Worm (Caenorhabditis elegans) whole organism, L1 larva: Measurements from ENCODE around the gene C53A5.9.

Experiments used
- C16A3.4 ChIP-seq: fragments of 150-350 bp; optimal IDR thresholded peaks from 2 replicates; lab custom pipeline; 2014; ENCODE audit warnings: missing biosample characterization, missing genetic modification characterization
- alr-1 ChIP-seq: fragments of 200-800 bp; sonication (Bioruptor generic); optimal IDR thresholded peaks from 2 replicates; lab custom pipeline; 2018; ENCODE audit warnings: borderline replicate concordance, mild to moderate bottlenecking, missing genetic modification characterization, missing compliant biosample characterization
- ama-1 ChIP-seq: fragments of 150-350 bp; optimal IDR thresholded peaks from 2 replicates; lab custom pipeline; 2014
- ceh-63 ChIP-seq: fragments of 200-800 bp; sonication (Bioruptor generic); optimal IDR thresholded peaks from 2 replicates; lab custom pipeline; 2018; ENCODE audit warnings: mild to moderate bottlenecking, missing genetic modification characterization, missing compliant biosample characterization
- ceh-88 ChIP-seq: fragments of 200-800 bp; sonication (Bioruptor generic); IDR thresholded peaks from 2 replicates; pipeline ENCODE4 v1.3.6; 2022; ENCODE audit warnings: missing genetic modification characterization, missing compliant biosample characterization
- ces-1 ChIP-seq: fragments of 150-350 bp; optimal IDR thresholded peaks from 2 replicates; lab custom pipeline; 2014; ENCODE audit warnings: missing biosample characterization, missing genetic modification reagents, missing genetic modification characterization
- efl-1 ChIP-seq, 4 experiments: fragments of 150-350 bp; optimal IDR thresholded peaks in 3 of 4; peaks in 1 of 4; 1 replicate in 1 of 4; 2 replicates in 3 of 4; lab custom pipeline; 2014; ENCODE audit warnings: missing biosample characterization in 2 of 4, missing genetic modification characterization in 2 of 4, missing genetic modification reagents in 2 of 4
- egl-13 ChIP-seq: sonication (generic microtip); optimal IDR thresholded peaks from 2 replicates; lab custom pipeline; 2016; ENCODE audit warnings: missing genotype, missing genetic modification reagents, missing genetic modification characterization, missing compliant biosample characterization
- egl-27 ChIP-seq, 2 experiments: fragments of 150-350 bp in 1 of 2; sonication (generic microtip); optimal IDR thresholded peaks; 3 replicates each; lab custom pipeline; 2017 to 2018; ENCODE audit warnings: missing biosample characterization in 2 of 2, missing genetic modification characterization in 2 of 2, missing genetic modification reagents in 2 of 2
- elt-3 ChIP-seq, 6 experiments: fragments of 150-350 bp in 1 of 6; sonication (generic microtip); optimal IDR thresholded peaks; 2 replicates each; lab custom pipeline; 2017 to 2018; ENCODE audit warnings: missing biosample characterization in 6 of 6, missing genetic modification characterization in 6 of 6, inconsistent platforms in 1 of 6
- ets-5 ChIP-seq: fragments of 200-800 bp; sonication (Bioruptor generic); IDR thresholded peaks from 2 replicates; pipeline ENCODE4 v1.3.6; 2022; ENCODE audit warnings: missing genetic modification characterization, missing compliant biosample characterization
- fkh-4 ChIP-seq: sonication (generic microtip); optimal IDR thresholded peaks from 2 replicates; lab custom pipeline; 2016; ENCODE audit warnings: missing compliant biosample characterization, missing genetic modification characterization, borderline replicate concordance
- fos-1 ChIP-seq: fragments of 150-350 bp; optimal IDR thresholded peaks from 2 replicates; lab custom pipeline; 2014; ENCODE audit warnings: missing biosample characterization, missing genetic modification characterization
- irx-1 ChIP-seq: sonication (generic microtip); optimal IDR thresholded peaks from 2 replicates; lab custom pipeline; 2016; ENCODE audit warnings: missing genetic modification characterization, missing compliant biosample characterization
- isw-1 ChIP-seq: fragments of 200-800 bp; sonication (Bioruptor generic); IDR thresholded peaks from 2 replicates; pipeline ENCODE4 v1.3.6; 2022; ENCODE audit warnings: missing genetic modification characterization, missing compliant biosample characterization
- lin-13 ChIP-seq: fragments of 150-350 bp; optimal IDR thresholded peaks from 2 replicates; lab custom pipeline; 2014; ENCODE audit warnings: missing biosample characterization, missing genetic modification reagents, missing genetic modification characterization
- lin-14 ChIP-seq: fragments of 200-800 bp; sonication (Bioruptor generic); optimal IDR thresholded peaks from 2 replicates; lab custom pipeline; 2018; ENCODE audit warnings: mild to moderate bottlenecking, missing genetic modification characterization, moderate library complexity, missing compliant biosample characterization
- lin-39 ChIP-seq: fragments of 150-350 bp; optimal IDR thresholded peaks from 2 replicates; lab custom pipeline; 2014; ENCODE audit warnings: missing biosample characterization, missing genetic modification reagents, missing genetic modification characterization
- lir-3 ChIP-seq: sonication (generic microtip); optimal IDR thresholded peaks from 2 replicates; lab custom pipeline; 2016; ENCODE audit warnings: mild to moderate bottlenecking, missing genetic modification characterization, moderate library complexity, missing compliant biosample characterization; ENCODE audit not compliant: poor library complexity
- lsy-2 ChIP-seq, 2 experiments: fragments of 150-350 bp; optimal IDR thresholded peaks; 2 replicates each; lab custom pipeline; 2014; ENCODE audit warnings: missing biosample characterization in 2 of 2, missing genetic modification characterization in 2 of 2
- mab-9 ChIP-seq: fragments of 200-800 bp; sonication (Bioruptor generic); IDR thresholded peaks from 2 replicates; pipeline ENCODE4 v1.3.6; 2022; ENCODE audit warnings: missing genetic modification reagents, missing genetic modification characterization, missing compliant biosample characterization
- mef-2 ChIP-seq: fragments of 150-350 bp; optimal IDR thresholded peaks from 2 replicates; lab custom pipeline; 2014; ENCODE audit warnings: missing biosample characterization, missing genetic modification characterization
- nhr-11 ChIP-seq: fragments of 150-350 bp; optimal IDR thresholded peaks from 2 replicates; lab custom pipeline; 2014; ENCODE audit warnings: missing biosample characterization, missing genetic modification characterization
- nhr-28 ChIP-seq: fragments of 150-350 bp; optimal IDR thresholded peaks from 2 replicates; lab custom pipeline; 2014; ENCODE audit warnings: missing biosample characterization, missing genetic modification characterization
- nhr-47 ChIP-seq: sonication (generic microtip); optimal IDR thresholded peaks from 2 replicates; lab custom pipeline; 2016; ENCODE audit warnings: mild to moderate bottlenecking, missing genetic modification characterization, moderate library complexity, missing compliant biosample characterization
- nhr-71 ChIP-seq: sonication (generic microtip); optimal IDR thresholded peaks from 2 replicates; lab custom pipeline; 2016; ENCODE audit warnings: mild to moderate bottlenecking, missing genetic modification characterization, moderate library complexity, missing compliant biosample characterization
- nhr-77 ChIP-seq: fragments of 150-350 bp; optimal IDR thresholded peaks from 2 replicates; lab custom pipeline; 2014; ENCODE audit warnings: missing biosample characterization, missing genetic modification characterization
- nhr-84 ChIP-seq: sonication (generic microtip); optimal IDR thresholded peaks from 2 replicates; lab custom pipeline; 2017; ENCODE audit warnings: missing biosample characterization, missing genetic modification characterization
- nhr-85 ChIP-seq: sonication (generic microtip); peaks from one replicate; lab custom pipeline; 2016; ENCODE audit warnings: missing genetic modification characterization, inconsistent platforms, missing compliant biosample characterization
- pax-3 ChIP-seq: fragments of 200-800 bp; sonication (Bioruptor generic); optimal IDR thresholded peaks from 2 replicates; lab custom pipeline; 2018; ENCODE audit warnings: mild to moderate bottlenecking, missing genetic modification characterization, moderate library complexity, missing compliant biosample characterization
- rnt-1 ChIP-seq: sonication (generic microtip); optimal IDR thresholded peaks from 2 replicates; lab custom pipeline; 2016; ENCODE audit warnings: mild to moderate bottlenecking, missing genetic modification characterization, moderate library complexity, missing compliant biosample characterization
- snpc-4 ChIP-seq: fragments of 150-350 bp; optimal IDR thresholded peaks from 2 replicates; lab custom pipeline; 2014; ENCODE audit warnings: missing biosample characterization, missing genetic modification characterization
- sptf-1 ChIP-seq: fragments of 150-350 bp; optimal IDR thresholded peaks from 2 replicates; lab custom pipeline; 2014; ENCODE audit warnings: missing biosample characterization, missing genetic modification characterization
- swsn-7 ChIP-seq: sonication (generic microtip); optimal IDR thresholded peaks from 2 replicates; lab custom pipeline; 2016; ENCODE audit warnings: missing genetic modification characterization, missing compliant biosample characterization
- tbx-2 ChIP-seq: sonication (generic microtip); optimal IDR thresholded peaks from 2 replicates; lab custom pipeline; 2016; ENCODE audit warnings: missing genetic modification characterization, missing compliant biosample characterization
- unc-130 ChIP-seq: fragments of 150-350 bp; optimal IDR thresholded peaks from 2 replicates; lab custom pipeline; 2017; ENCODE audit warnings: missing biosample characterization, missing genetic modification characterization, inconsistent platforms
- unc-62 ChIP-seq: fragments of 150-350 bp; optimal IDR thresholded peaks from 2 replicates; lab custom pipeline; 2014; ENCODE audit warnings: missing biosample characterization, missing genetic modification reagents, missing genetic modification characterization
- unc-98 ChIP-seq: fragments of 200-800 bp; sonication (Bioruptor generic); IDR thresholded peaks from 2 replicates; pipeline ENCODE4 v1.3.6; 2022; ENCODE audit warnings: missing genetic modification characterization, missing compliant biosample characterization
- vab-15 ChIP-seq: sonication (generic microtip); optimal IDR thresholded peaks from 2 replicates; lab custom pipeline; 2017; ENCODE audit warnings: missing genotype, mild to moderate bottlenecking, missing genetic modification characterization, missing compliant biosample characterization
- zag-1 ChIP-seq: fragments of 150-350 bp; optimal IDR thresholded peaks from 2 replicates; lab custom pipeline; 2014; ENCODE audit warnings: missing biosample characterization, missing genetic modification characterization

Gene C53A5.9

DNA sequence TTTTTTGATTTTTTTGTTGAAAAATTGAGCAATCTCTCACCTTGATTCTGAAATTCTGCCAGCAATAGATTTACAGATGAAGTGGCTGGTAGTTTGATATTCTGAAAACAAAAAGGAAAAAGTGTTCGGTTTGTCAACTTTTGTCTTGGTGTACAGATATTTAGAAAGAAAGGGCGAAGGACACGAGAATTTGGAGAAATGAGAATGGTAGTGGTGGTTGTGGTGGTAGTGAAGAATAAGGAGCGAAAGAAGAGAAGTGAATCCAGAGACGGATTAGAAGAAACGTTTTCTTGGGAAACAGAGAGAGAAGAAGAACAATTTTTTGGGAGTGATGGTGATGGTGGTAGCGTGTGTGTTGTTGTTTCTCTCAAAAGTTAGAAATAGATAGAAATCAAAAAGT lies 21.0 kb upstream of the C53A5.9 start, which contains the start of gene gar-3:
Gene gar-3, minus strand, starts transcription at position 101 of the 400 bp plus-strand sequence.
- TF ChIP-seq ces-1 (GFP tag; lab: Kevin White, UChicago) (no peak), zag-1 (tag; lab: Kevin White, UChicago) (no peak), nhr-77 (tag; lab: Kevin White, UChicago) (no peak), nhr-11 (tag; lab: Kevin White, UChicago) (no peak), nhr-84 (tag; lab: Kevin White, UChicago) (no peak), ceh-63 (GFP tag; lab: Kevin White, UChicago) (no peak), elt-3 (tag; optimal IDR thresholded peaks at IDR 0.05; lab: Kevin White, UChicago) (no peak), unc-130 (tag; lab: Kevin White, UChicago) (no peak), egl-13 (tag; lab: Kevin White, UChicago) (no peak), nhr-47 (tag; lab: Kevin White, UChicago) (no peak), fos-1 (no peak), mab-9 (GFP tag; lab: Robert Waterston, UW) (no peak), unc-98 (GFP tag; lab: Robert Waterston, UW) (no peak), swsn-7 (tag; lab: Kevin White, UChicago) (no peak), isw-1 (no peak), ceh-88 (no peak), snpc-4 (tag; lab: Kevin White, UChicago) (no peak), nhr-28 (tag; lab: Kevin White, UChicago) (no peak)

DNA sequence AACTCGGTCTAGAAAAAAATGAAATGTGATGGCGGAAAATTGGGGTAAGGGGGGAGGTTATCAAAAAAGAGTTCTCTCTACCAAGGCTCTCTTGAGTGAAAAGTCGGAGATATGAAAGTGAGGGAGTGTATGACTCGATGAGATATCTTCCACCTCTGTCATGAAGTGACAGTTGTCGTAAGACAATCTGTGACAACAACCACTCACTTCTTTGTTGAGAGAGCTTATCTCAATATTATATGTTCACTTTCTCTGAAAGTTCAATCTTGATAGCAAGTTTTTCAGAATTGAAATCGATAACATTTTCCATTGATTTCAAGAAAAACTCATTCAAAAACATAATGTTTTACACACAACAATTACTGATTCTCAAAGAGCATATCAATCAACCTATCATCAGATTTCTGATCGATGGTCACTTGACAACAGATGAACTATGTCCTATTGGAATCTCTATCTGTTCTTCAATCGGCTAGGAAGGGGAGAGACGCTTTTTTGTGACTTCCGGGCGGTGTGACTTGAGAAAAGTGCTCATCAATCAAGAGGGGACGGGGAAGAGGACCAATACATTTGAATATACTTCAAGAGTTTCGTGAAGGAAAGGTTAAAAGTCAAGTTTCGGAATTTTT lies 18.2 kb upstream of the C53A5.9 start:
- peak; percentile 43 for TF ChIP-seq rnt-1 (tag; lab: Kevin White, UChicago)
- TF ChIP-seq lin-14 (GFP tag; lab: Kevin White, UChicago) = peak; percentile 69
- TF ChIP-seq lsy-2 (tag; optimal IDR thresholded peaks at IDR 0.05; lab: Kevin White, UChicago) = peak in 1 of 2 experiments; percentile 13
- TF ChIP-seq efl-1 (optimal IDR thresholded peaks at IDR 0.05; lab: Kevin White, UChicago) = no peak
- no peak for TF ChIP-seq efl-1 (GFP tag; optimal IDR thresholded peaks at IDR 0.05 in 1 of 2; lab: Kevin White, UChicago)
- peak; percentile 17 for TF ChIP-seq nhr-71 (tag; lab: Kevin White, UChicago)
- TF ChIP-seq isw-1 = no peak

DNA sequence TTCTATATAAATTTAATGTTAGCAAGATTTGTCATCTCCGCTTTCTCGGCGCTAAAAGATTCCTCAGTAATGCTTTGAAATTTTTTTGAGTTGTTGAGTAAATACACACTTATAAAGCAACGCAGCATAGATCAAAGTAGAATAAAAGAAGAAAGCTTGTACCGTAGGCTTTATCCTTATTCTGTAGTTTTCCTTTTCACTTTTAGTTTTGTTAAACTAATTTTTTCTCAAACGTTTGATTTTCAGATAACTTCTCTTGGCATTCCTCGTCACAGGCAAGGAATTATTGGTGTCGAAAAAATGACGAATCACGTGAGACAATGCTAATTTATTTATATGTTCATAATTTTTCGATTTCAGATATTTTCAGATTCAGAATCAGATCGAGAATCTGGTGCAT lies 3.9 kb upstream of the C53A5.9 start, which contains the start of gene C53A5.11:
Gene C53A5.11, plus strand, starts transcription at position 301 of the 400 bp plus-strand sequence.
- TF ChIP-seq irx-1 (tag; lab: Kevin White, UChicago) (no peak), unc-130 (tag; lab: Kevin White, UChicago) (no peak), swsn-7 (tag; lab: Kevin White, UChicago) (no peak), ama-1 (lab: Kevin White, UChicago) (no peak), unc-62 (GFP tag; lab: Kevin White, UChicago) (no peak), ets-5 (no peak), lsy-2 (tag; optimal IDR thresholded peaks at IDR 0.05; lab: Kevin White, UChicago) (no peak), nhr-85 (tag; lab: Kevin White, UChicago) (no peak), nhr-11 (tag; lab: Kevin White, UChicago) (no peak), lin-39 (tag; lab: Kevin White, UChicago) (no peak), tbx-2 (tag; lab: Kevin White, UChicago) (no peak), pax-3 (tag; lab: Kevin White, UChicago) (no peak), mef-2 (tag; lab: Kevin White, UChicago) (no peak)

DNA sequence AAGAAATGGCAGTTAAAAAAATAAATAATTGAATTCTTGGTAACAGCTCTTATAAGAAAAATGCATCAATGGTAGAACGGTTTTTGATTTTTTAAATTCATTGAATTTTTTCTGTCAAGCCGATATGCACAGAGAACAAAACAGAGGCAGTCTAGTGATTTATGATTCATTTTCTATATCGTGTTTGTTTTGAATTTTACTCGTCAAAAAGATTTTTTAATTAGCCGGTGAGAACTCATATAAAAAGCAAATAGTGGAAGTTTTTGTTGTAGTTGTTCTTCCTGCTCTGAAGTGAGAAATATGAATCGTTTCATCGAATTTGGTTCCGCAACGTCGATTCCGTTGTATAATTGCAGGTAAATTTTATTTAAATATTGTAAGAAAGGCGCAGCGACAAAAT lies 655 bp upstream of the C53A5.9 start, which contains the start of gene srt-32:
Gene srt-32, plus strand, starts transcription at position 301 of the 400 bp plus-strand sequence.
- TF ChIP-seq lin-13 (GFP tag; lab: Kevin White, UChicago) (no peak), sptf-1 (tag; lab: Kevin White, UChicago) (no peak), pax-3 (tag; lab: Kevin White, UChicago) (no peak), egl-27 (tag; optimal IDR thresholded peaks at IDR 0.05; lab: Kevin White, UChicago) (no peak), elt-3 (tag; optimal IDR thresholded peaks at IDR 0.05; lab: Kevin White, UChicago) (no peak), C16A3.4 (tag; lab: Kevin White, UChicago) (no peak), swsn-7 (tag; lab: Kevin White, UChicago) (no peak), alr-1 (tag; lab: Kevin White, UChicago) (no peak), fkh-4 (tag; lab: Kevin White, UChicago) (no peak), lir-3 (no peak), vab-15 (no peak)
